Worm (Caenorhabditis elegans) whole organism, L4 larva: Measurements from ENCODE around the gene Y50D4B.4.

Experiments
- aha-1 ChIP-seq: fragments of 150-350 bp; peaks from one replicate; lab custom pipeline; 2014; ENCODE audit warnings: missing biosample characterization, missing genetic modification characterization
- ceh-82 ChIP-seq: sonication (generic microtip); optimal IDR thresholded peaks from 2 replicates; lab custom pipeline; 2017; ENCODE audit warnings: missing biosample characterization, missing genetic modification characterization
- egl-27 ChIP-seq: sonication (generic microtip); optimal IDR thresholded peaks from 3 replicates; lab custom pipeline; 2017; ENCODE audit warnings: missing biosample characterization, missing genetic modification reagents, missing genetic modification characterization

Gene Y50D4B.4

DNA sequence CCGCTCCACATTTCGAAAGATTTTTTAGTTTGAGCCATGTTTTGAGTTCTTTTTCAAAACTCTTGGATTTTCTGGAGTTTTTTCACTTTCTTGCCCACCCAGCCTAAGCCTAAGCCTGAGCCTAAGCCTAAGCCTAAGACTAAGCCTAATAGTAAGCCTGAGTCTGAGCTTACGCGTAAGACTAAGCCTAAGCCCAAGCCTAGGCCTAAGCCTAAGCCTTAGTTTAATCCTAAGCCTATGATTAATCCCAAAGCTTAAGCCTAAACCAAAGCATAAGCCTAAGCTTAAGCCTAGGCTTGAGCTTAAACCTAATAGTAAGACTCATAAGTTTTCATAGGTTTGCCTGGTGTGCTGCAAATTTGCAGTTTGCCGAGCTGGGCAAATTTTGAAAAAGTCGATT, 49.8 kb downstream of the Y50D4B.4 start:
- TF ChIP-seq aha-1 (tag; lab: Kevin White, UChicago) = peak; percentile 72
- no peak for TF ChIP-seq ceh-82 (tag; lab: Kevin White, UChicago)
- TF ChIP-seq egl-27 = no peak
